Fruit fly (Drosophila melanogaster) whole organism, embryonic: ENCODE data around the gene CG6766.

Experiments
- Antp ChIP-seq: fragments of 200-800 bp; sonication (Bioruptor generic); optimal IDR thresholded peaks from 3 replicates; lab custom pipeline; 2016; ENCODE audit warnings: missing biosample characterization, missing genetic modification characterization
- Awh ChIP-seq: fragments of 200-800 bp; sonication (Bioruptor generic); IDR thresholded peaks from 2 replicates; pipeline ENCODE4, ENCODE4 v1.3.6; 2022; ENCODE audit warnings: missing biosample characterization, missing genetic modification characterization
- Blimp-1 ChIP-seq: fragments of 200-800 bp; sonication (Bioruptor generic); optimal IDR thresholded peaks from 3 replicates; lab custom pipeline; 2018; ENCODE audit warnings: missing biosample characterization, missing genetic modification characterization, mild to moderate bottlenecking, moderate library complexity, missing genetic modification reagents
- CG10209 ChIP-seq: fragments of 200-800 bp; sonication (Bioruptor generic); optimal IDR thresholded peaks from 3 replicates; lab custom pipeline; 2017; ENCODE audit warnings: missing biosample characterization, mild to moderate bottlenecking, missing genetic modification characterization, missing genetic modification reagents
- CG13123 ChIP-seq: fragments of 200-800 bp; sonication (Bioruptor generic); optimal IDR thresholded peaks from 2 replicates; lab custom pipeline; 2016; ENCODE audit warnings: missing biosample characterization, missing genetic modification characterization
- CG13287 ChIP-seq: fragments of 200-800 bp; sonication (Bioruptor generic); IDR thresholded peaks from 2 replicates; pipeline ENCODE4 v1.3.6; 2022; ENCODE audit warnings: missing biosample characterization, missing genetic modification characterization; ENCODE audit not compliant: partially characterized antibody
- CG13894 ChIP-seq: fragments of 200-800 bp; sonication (Bioruptor generic); optimal IDR thresholded peaks from 3 replicates; lab custom pipeline; 2018; ENCODE audit warnings: missing biosample characterization, mild to moderate bottlenecking, missing genetic modification characterization, moderate library complexity
- CG17612 ChIP-seq: fragments of 200-800 bp; sonication (Bioruptor generic); IDR thresholded peaks from 2 replicates; pipeline ENCODE4 v1.3.6; 2022; ENCODE audit warnings: missing biosample characterization, missing genetic modification characterization
- CG1792 ChIP-seq: fragments of 200-800 bp; sonication (Bioruptor generic); optimal IDR thresholded peaks from 2 replicates; lab custom pipeline; 2016; ENCODE audit warnings: missing biosample characterization, missing genetic modification characterization
- CG1832 ChIP-seq: fragments of 200-800 bp; sonication (Bioruptor generic); optimal IDR thresholded peaks from 2 replicates; lab custom pipeline; 2017; ENCODE audit warnings: missing biosample characterization, mild to moderate bottlenecking, missing genetic modification characterization, inconsistent platforms
- CG2889 ChIP-seq: fragments of 200-800 bp; sonication (Bioruptor generic); IDR thresholded peaks from 3 replicates; pipeline ENCODE4 v1.3.6; 2022; ENCODE audit warnings: missing biosample characterization, missing genetic modification characterization
- CG3407 ChIP-seq: fragments of 200-800 bp; sonication (Bioruptor generic); optimal IDR thresholded peaks from 2 replicates; lab custom pipeline; 2018; ENCODE audit warnings: missing biosample characterization, mild to moderate bottlenecking, missing genetic modification characterization
- CG4707 ChIP-seq: fragments of 200-800 bp; sonication (Bioruptor generic); optimal IDR thresholded peaks from 2 replicates; lab custom pipeline; 2018; ENCODE audit warnings: missing biosample characterization, mild to moderate bottlenecking, missing genetic modification characterization, moderate library complexity
- CG4854 ChIP-seq: fragments of 200-800 bp; sonication (Bioruptor generic); optimal IDR thresholded peaks from 2 replicates; lab custom pipeline; 2016; ENCODE audit warnings: missing biosample characterization, missing genetic modification characterization, inconsistent platforms
- CG8944 ChIP-seq: fragments of 200-800 bp; sonication (Bioruptor generic); optimal IDR thresholded peaks from 3 replicates; lab custom pipeline; 2016; ENCODE audit warnings: missing biosample characterization, missing genetic modification characterization
- CG9797 ChIP-seq: fragments of 200-800 bp; sonication (Bioruptor generic); optimal IDR thresholded peaks from 3 replicates; lab custom pipeline; 2018; ENCODE audit warnings: missing biosample characterization, mild to moderate bottlenecking, missing genetic modification characterization
- CoRest ChIP-seq: fragments of 200-800 bp; sonication (Bioruptor generic); optimal IDR thresholded peaks from 3 replicates; lab custom pipeline; 2018; ENCODE audit warnings: missing biosample characterization, mild to moderate bottlenecking, missing genetic modification characterization, moderate library complexity
- Dfd ChIP-seq, 2 experiments: fragments of >200 bp; optimal IDR thresholded peaks; 2 replicates each; lab custom pipeline; 2017; ENCODE audit warnings: missing biosample characterization in 2 of 2, missing genetic modification characterization in 2 of 2
- Elba2 ChIP-seq: fragments of 200-800 bp; sonication (Bioruptor generic); optimal IDR thresholded peaks from 3 replicates; lab custom pipeline; 2016; ENCODE audit warnings: missing biosample characterization, missing genetic modification characterization
- Ets65A ChIP-seq: fragments of 200-800 bp; sonication (Bioruptor generic); peaks from one replicate; lab custom pipeline; 2016; ENCODE audit warnings: missing biosample characterization, missing genetic modification characterization
- Ets97D ChIP-seq: fragments of 200-800 bp; sonication (Bioruptor generic); optimal IDR thresholded peaks from 3 replicates; lab custom pipeline; 2016; ENCODE audit warnings: missing biosample characterization, missing genetic modification characterization
- Fer3 ChIP-seq: fragments of 200-800 bp; sonication (Bioruptor generic); optimal IDR thresholded peaks from 2 replicates; lab custom pipeline; 2018; ENCODE audit warnings: missing biosample characterization, mild to moderate bottlenecking, missing genetic modification characterization, moderate library complexity
- HmgD ChIP-seq: fragments of 200-800 bp; sonication (Bioruptor generic); optimal IDR thresholded peaks from 3 replicates; lab custom pipeline; 2016; ENCODE audit warnings: missing biosample characterization, missing genetic modification characterization
- Hr39 ChIP-seq: fragments of >200 bp; optimal IDR thresholded peaks from 2 replicates; lab custom pipeline; 2017
- Hr78 ChIP-seq, 2 experiments: fragments of 200-800 bp in 1 of 2; fragments of >200 bp in 1 of 2; sonication (Bioruptor generic) in 1 of 2; optimal IDR thresholded peaks; 2 replicates each; lab custom pipeline; 2017 to 2019; ENCODE audit warnings: missing biosample characterization in 2 of 2, missing genetic modification characterization in 2 of 2, mild to moderate bottlenecking in 1 of 2, moderate library complexity in 1 of 2
- MBD-R2 ChIP-seq: fragments of 200-800 bp; sonication (Bioruptor generic); IDR thresholded peaks from 2 replicates; pipeline ENCODE4 v1.3.6; 2022; ENCODE audit warnings: missing biosample characterization, missing genetic modification characterization
- MTF-1 ChIP-seq: fragments of 200-800 bp; sonication (Bioruptor generic); optimal IDR thresholded peaks from 2 replicates; lab custom pipeline; 2018; ENCODE audit warnings: missing biosample characterization, mild to moderate bottlenecking, missing genetic modification characterization, borderline replicate concordance
- Nf-YB ChIP-seq: fragments of 200-800 bp; sonication (Bioruptor generic); optimal IDR thresholded peaks from 3 replicates; lab custom pipeline; 2019; ENCODE audit warnings: missing biosample characterization, mild to moderate bottlenecking, missing genetic modification characterization, moderate library complexity
- Nf-YC ChIP-seq: fragments of 200-800 bp; optimal IDR thresholded peaks from 3 replicates; lab custom pipeline; 2019; ENCODE audit warnings: missing biosample characterization, mild to moderate bottlenecking, missing genetic modification characterization, moderate library complexity
- Ravus ChIP-seq: fragments of 200-800 bp; sonication (Bioruptor generic); IDR thresholded peaks from 2 replicates; pipeline ENCODE4 v1.3.6; 2022; ENCODE audit warnings: missing biosample characterization, missing genetic modification characterization
- Side ChIP-seq: fragments of 200-800 bp; sonication (Bioruptor generic); optimal IDR thresholded peaks from 2 replicates; lab custom pipeline; 2016; ENCODE audit warnings: missing biosample characterization, missing genetic modification characterization
- Sin3A ChIP-seq: fragments of >200 bp; optimal IDR thresholded peaks from 2 replicates; lab custom pipeline; 2018
- Spps ChIP-seq: fragments of 200-800 bp; sonication (Bioruptor generic); optimal IDR thresholded peaks from 2 replicates; lab custom pipeline; 2018; ENCODE audit warnings: missing biosample characterization, mild to moderate bottlenecking, missing genetic modification characterization
- ac ChIP-seq: fragments of 200-800 bp; sonication (Bioruptor generic); optimal IDR thresholded peaks from 3 replicates; lab custom pipeline; 2017; ENCODE audit warnings: missing biosample characterization, mild to moderate bottlenecking, missing genetic modification characterization
- btn ChIP-seq: fragments of 200-800 bp; sonication (Bioruptor generic); optimal IDR thresholded peaks from 2 replicates; lab custom pipeline; 2016; ENCODE audit warnings: missing biosample characterization, missing genetic modification characterization
- corto ChIP-seq: fragments of 200-800 bp; sonication (Bioruptor generic); optimal IDR thresholded peaks from 2 replicates; lab custom pipeline; 2016; ENCODE audit warnings: missing biosample characterization, mild to moderate bottlenecking, missing genetic modification characterization, moderate library complexity
- gem ChIP-seq: fragments of 200-800 bp; sonication (Bioruptor generic); optimal IDR thresholded peaks from 2 replicates; lab custom pipeline; 2019; ENCODE audit warnings: missing biosample characterization, mild to moderate bottlenecking, missing genetic modification characterization, moderate library complexity
- grau ChIP-seq: fragments of 200-800 bp; optimal IDR thresholded peaks from 3 replicates; lab custom pipeline; 2019; ENCODE audit warnings: missing biosample characterization, mild to moderate bottlenecking, missing genetic modification characterization, moderate library complexity
- hkb ChIP-seq, 2 experiments: fragments of 200-800 bp in 1 of 2; fragments of >200 bp in 1 of 2; sonication (Bioruptor generic) in 1 of 2; IDR thresholded peaks in 1 of 2; optimal IDR thresholded peaks in 1 of 2; 2 replicates each; pipeline versions ENCODE4 v1.3.6 to Lab custom; 2017 to 2022; ENCODE audit warnings: missing biosample characterization in 1 of 2, missing genetic modification characterization in 1 of 2
- hth ChIP-seq: fragments of >200 bp; optimal IDR thresholded peaks from 2 replicates; lab custom pipeline; 2017; ENCODE audit warnings: inconsistent platforms
- lbe ChIP-seq: fragments of 200-800 bp; sonication (Bioruptor generic); optimal IDR thresholded peaks from 2 replicates; lab custom pipeline; 2016; ENCODE audit warnings: missing biosample characterization, mild to moderate bottlenecking, missing genetic modification characterization
- maf-S ChIP-seq: fragments of 200-800 bp; sonication (Bioruptor generic); optimal IDR thresholded peaks from 2 replicates; lab custom pipeline; 2016; ENCODE audit warnings: missing biosample characterization, missing genetic modification characterization
- mirr ChIP-seq: fragments of 200-800 bp; sonication (Bioruptor generic); optimal IDR thresholded peaks from 3 replicates; lab custom pipeline; 2018; ENCODE audit warnings: missing biosample characterization, mild to moderate bottlenecking, missing genetic modification characterization
- nau ChIP-seq: fragments of 200-800 bp; sonication (Bioruptor generic); optimal IDR thresholded peaks from 3 replicates; lab custom pipeline; 2017; ENCODE audit warnings: missing biosample characterization, mild to moderate bottlenecking, missing genetic modification characterization, missing genetic modification reagents
- nmo ChIP-seq: fragments of 200-800 bp; sonication (Bioruptor generic); optimal IDR thresholded peaks from 2 replicates; lab custom pipeline; 2018; ENCODE audit warnings: missing biosample characterization, mild to moderate bottlenecking, missing genetic modification characterization, moderate library complexity
- pb ChIP-seq: fragments of 200-800 bp; sonication (Bioruptor generic); optimal IDR thresholded peaks from 3 replicates; lab custom pipeline; 2016; ENCODE audit warnings: missing biosample characterization, missing genetic modification characterization
- pum ChIP-seq: fragments of 200-800 bp; sonication (Bioruptor generic); optimal IDR thresholded peaks from 2 replicates; lab custom pipeline; 2016; ENCODE audit warnings: missing biosample characterization, missing genetic modification characterization
- ranshi ChIP-seq: fragments of 200-800 bp; sonication (Bioruptor generic); IDR thresholded peaks from 2 replicates; pipeline ENCODE4 v1.3.6; 2022; ENCODE audit warnings: missing biosample characterization, missing genetic modification characterization
- row ChIP-seq: fragments of 200-800 bp; sonication (Bioruptor generic); IDR thresholded peaks from 3 replicates; pipeline ENCODE4 v1.3.6; 2022; ENCODE audit warnings: missing biosample characterization, missing genetic modification characterization
- slp2 ChIP-seq: fragments of 200-800 bp; sonication (Bioruptor generic); optimal IDR thresholded peaks from 2 replicates; lab custom pipeline; 2016; ENCODE audit warnings: missing biosample characterization, missing genetic modification characterization
- vnd ChIP-seq: fragments of 200-800 bp; sonication (Bioruptor generic); IDR thresholded peaks from 3 replicates; pipeline ENCODE4 v1.3.6; 2022; ENCODE audit warnings: missing biosample characterization, missing genetic modification characterization; ENCODE audit not compliant: partially characterized antibody
- zen ChIP-seq: fragments of 200-800 bp; sonication (Bioruptor generic); optimal IDR thresholded peaks from 3 replicates; lab custom pipeline; 2018; ENCODE audit warnings: missing biosample characterization, mild to moderate bottlenecking, missing genetic modification characterization, moderate library complexity

Gene CG6766

DNA sequence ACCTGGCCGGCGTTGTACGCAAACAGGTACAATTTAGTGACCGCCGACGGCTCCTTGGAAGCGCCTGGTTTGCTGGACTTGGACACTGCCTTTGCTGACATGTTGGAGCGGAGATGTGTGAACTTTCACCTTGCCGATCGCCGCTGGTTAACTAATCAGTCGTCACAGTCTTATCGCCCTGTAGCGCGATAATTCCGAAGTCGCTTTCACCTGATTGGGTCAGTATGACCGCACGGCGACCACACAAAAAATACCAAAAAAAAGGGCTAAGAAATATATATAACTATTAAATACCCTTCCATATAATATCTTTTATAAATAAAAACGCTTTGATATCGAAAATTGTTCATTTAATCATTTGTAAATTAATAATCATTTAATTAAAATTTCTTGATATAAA is 38.4 kb downstream of the CG6766 start, which contains the start of gene Hacd1 (continued):
- no peak for TF ChIP-seq CG1792 (GFP tag; lab: Kevin White, UChicago)
- TF ChIP-seq Nf-YC (tag; lab: Kevin White, UChicago): peak; percentile 76
- no peak for TF ChIP-seq hkb (optimal IDR thresholded peaks at IDR 0.05; lab: Kevin White, UChicago)
- no peak for TF ChIP-seq hkb (GFP tag; IDR thresholded peaks at IDR 0.05; lab: Robert Waterston, UW)
- TF ChIP-seq MBD-R2 (GFP tag; lab: Robert Waterston, UW): no peak
- no peak for TF ChIP-seq CG8944
- no peak for TF ChIP-seq CG2889
- no peak for TF ChIP-seq pum (GFP tag; lab: Kevin White, UChicago)
- TF ChIP-seq hth (lab: Kevin White, UChicago): no peak
- TF ChIP-seq ranshi (GFP tag; lab: Robert Waterston, UW): no peak
- peak in 1 of 2 experiments; percentile 99 for TF ChIP-seq Hr78 (GFP tag; optimal IDR thresholded peaks at IDR 0.05; lab: Kevin White, UChicago)
- TF ChIP-seq CoRest (tag; lab: Kevin White, UChicago): no peak
- TF ChIP-seq CG13894 (tag; lab: Kevin White, UChicago): no peak
- TF ChIP-seq Nf-YB (GFP tag; lab: Kevin White, UChicago): peak; percentile 68
- no peak for TF ChIP-seq Sin3A
- no peak for TF ChIP-seq Spps (tag; lab: Kevin White, UChicago)
- no peak for TF ChIP-seq maf-S (GFP tag; lab: Kevin White, UChicago)
- no peak for TF ChIP-seq pb
- no peak for TF ChIP-seq CG4854 (GFP tag; lab: Kevin White, UChicago)
- TF ChIP-seq vnd (GFP tag; lab: Robert Waterston, UW): no peak
- TF ChIP-seq nmo (GFP tag; lab: Kevin White, UChicago): no peak
- no peak for TF ChIP-seq Awh (GFP tag; lab: Robert Waterston, UW)
- TF ChIP-seq grau (tag; lab: Kevin White, UChicago): no peak
- TF ChIP-seq mirr (GFP tag; lab: Kevin White, UChicago): peak; percentile 7
- no peak for TF ChIP-seq corto (GFP tag; lab: Kevin White, UChicago)
- no peak for TF ChIP-seq CG13123
- TF ChIP-seq CG10209: no peak
- TF ChIP-seq Hr39 (lab: Kevin White, UChicago): no peak
- TF ChIP-seq CG13287 (GFP tag; lab: Robert Waterston, UW): no peak
- TF ChIP-seq lbe (GFP tag; lab: Kevin White, UChicago): no peak
- TF ChIP-seq Ravus (GFP tag; lab: Robert Waterston, UW): no peak
- TF ChIP-seq ac (GFP tag; lab: Kevin White, UChicago): no peak
- no peak for TF ChIP-seq nau
- TF ChIP-seq Side: no peak
- no peak for TF ChIP-seq zen (tag; lab: Kevin White, UChicago)
- no peak for TF ChIP-seq slp2 (GFP tag; lab: Kevin White, UChicago)
- no peak for TF ChIP-seq Fer3 (tag; lab: Kevin White, UChicago)
- no peak for TF ChIP-seq CG3407
- no peak for TF ChIP-seq btn (GFP tag; lab: Kevin White, UChicago)
- no peak for TF ChIP-seq Elba2 (GFP tag; lab: Kevin White, UChicago)
- no peak for TF ChIP-seq CG17612 (GFP tag; lab: Robert Waterston, UW)
- TF ChIP-seq Ets65A: no peak
- TF ChIP-seq Dfd (GFP tag; optimal IDR thresholded peaks at IDR 0.05; lab: Kevin White, UChicago): no peak
- TF ChIP-seq CG1832: no peak
- peak; percentile 45 for TF ChIP-seq Blimp-1
- no peak for TF ChIP-seq gem (tag; lab: Kevin White, UChicago)
- TF ChIP-seq Ets97D: no peak
- no peak for TF ChIP-seq Antp (GFP tag; lab: Kevin White, UChicago)
- TF ChIP-seq CG4707 (GFP tag; lab: Kevin White, UChicago): no peak
- TF ChIP-seq MTF-1: no peak
- no peak for TF ChIP-seq row (GFP tag; lab: Robert Waterston, UW)
- TF ChIP-seq CG9797 (GFP tag; lab: Kevin White, UChicago): peak; percentile 62
- TF ChIP-seq HmgD (GFP tag; lab: Kevin White, UChicago): no peak
